Fruit fly (Drosophila melanogaster): ENCODE data around the gene Phyhd1.

dm6 chr3R:10658783-10659182, 21.9 kb downstream of the Phyhd1 start:
- no peak for TF ChIP-seq psq (optimal IDR thresholded peaks at IDR 0.05)
- no peak for TF ChIP-seq EcR (GFP tag; optimal IDR thresholded peaks at IDR 0.05)
- no peak for TF ChIP-seq usp (GFP tag; optimal IDR thresholded peaks at IDR 0.05)

All from whole organism.